Worm (Caenorhabditis elegans) whole organism, midembryonic: ENCODE measurements around the gene C04G6.6.

Source experiments
- T22C8.4 ChIP-seq: fragments of 200-800 bp; sonication (Bioruptor generic); IDR thresholded peaks from 2 replicates; pipeline ENCODE4 v1.3.6; 2022; ENCODE audit warnings: missing genetic modification characterization, missing compliant biosample characterization
- med-1 ChIP-seq: sonication (generic microtip); optimal IDR thresholded peaks from 2 replicates; lab custom pipeline; 2017; ENCODE audit warnings: missing genetic modification characterization, mild to moderate bottlenecking, missing compliant biosample characterization, antibody characterized with exemption, missing genetic modification reagents; ENCODE audit not compliant: insufficient read depth
- tab-1 ChIP-seq: fragments of 200-800 bp; sonication (Bioruptor generic); IDR thresholded peaks from 2 replicates; pipeline ENCODE4 v1.3.6; 2022; ENCODE audit warnings: missing genetic modification characterization, missing compliant biosample characterization

DNA sequence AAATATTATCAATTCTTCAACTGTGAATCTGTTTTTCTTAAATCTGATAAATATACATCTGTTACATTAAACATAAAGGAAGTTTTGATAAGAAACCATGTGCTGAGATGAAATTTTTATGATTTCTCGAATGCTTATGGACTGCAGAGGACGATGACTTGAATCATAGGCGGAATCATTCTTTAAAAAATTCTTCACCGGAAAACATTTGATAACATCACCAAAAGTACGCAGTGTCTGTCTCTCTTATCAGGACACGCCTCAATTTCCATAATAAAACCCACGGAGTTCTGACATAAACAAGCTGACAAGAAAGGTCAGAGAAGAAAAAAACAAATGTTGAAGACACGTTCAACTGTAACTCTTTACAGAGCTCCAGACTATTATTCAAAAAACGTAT, 10.1 kb upstream of the C04G6.6 start, which contains the start of gene F09C12.2:
- TF ChIP-seq med-1 (GFP tag; lab: Kevin White, UChicago) (no peak), tab-1 (GFP tag; lab: Robert Waterston, UW) (no peak), T22C8.4 (no peak)
